Fruit fly (Drosophila melanogaster) whole organism, prepupa: ENCODE results near the gene mRpL39.

ENCODE experiments used
- Blimp-1 ChIP-seq: fragments of 200-800 bp; sonication (Bioruptor generic); optimal IDR thresholded peaks from 3 replicates; lab custom pipeline; 2017; ENCODE audit warnings: missing biosample characterization, missing genetic modification characterization, mild to moderate bottlenecking, moderate library complexity, missing genetic modification reagents
- CG10669 ChIP-seq: fragments of 200-800 bp; sonication (Bioruptor generic); optimal IDR thresholded peaks from 3 replicates; lab custom pipeline; 2018; ENCODE audit warnings: missing biosample characterization, mild to moderate bottlenecking, missing genetic modification characterization, moderate library complexity
- CG11762 ChIP-seq: fragments of 200-800 bp; sonication (Bioruptor generic); optimal IDR thresholded peaks from 3 replicates; lab custom pipeline; 2016; ENCODE audit warnings: missing biosample characterization, missing genetic modification characterization; ENCODE audit not compliant: insufficient read depth
- CG15336 ChIP-seq: fragments of 200-800 bp; sonication (Bioruptor generic); IDR thresholded peaks from 2 replicates; pipeline ENCODE4 v1.3.6; 2022; ENCODE audit warnings: missing biosample characterization, missing genetic modification characterization
- CG1621 ChIP-seq: fragments of 200-800 bp; sonication (Bioruptor generic); optimal IDR thresholded peaks from 3 replicates; lab custom pipeline; 2018; ENCODE audit warnings: missing biosample characterization, mild to moderate bottlenecking, missing genetic modification characterization
- CG16779 ChIP-seq: fragments of 200-800 bp; sonication (Bioruptor generic); optimal IDR thresholded peaks from 3 replicates; lab custom pipeline; 2017; ENCODE audit warnings: missing biosample characterization, mild to moderate bottlenecking, missing genetic modification characterization
- CG3032 ChIP-seq: fragments of 200-800 bp; optimal IDR thresholded peaks from 2 replicates; lab custom pipeline; 2019; ENCODE audit warnings: missing biosample characterization, mild to moderate bottlenecking, missing genetic modification characterization, moderate library complexity
- CG31627 ChIP-seq: fragments of 200-800 bp; sonication (Bioruptor generic); optimal IDR thresholded peaks from 3 replicates; lab custom pipeline; 2016; ENCODE audit warnings: missing biosample characterization, missing genetic modification characterization
- CG32006 ChIP-seq: fragments of 200-800 bp; sonication (Bioruptor generic); optimal IDR thresholded peaks from 3 replicates; lab custom pipeline; 2017; ENCODE audit warnings: missing biosample characterization, mild to moderate bottlenecking, missing genetic modification characterization
- CG3919 ChIP-seq: fragments of 200-800 bp; sonication (Bioruptor generic); optimal IDR thresholded peaks from 3 replicates; lab custom pipeline; 2016; ENCODE audit warnings: missing biosample characterization, missing genetic modification characterization
- CG4318 ChIP-seq: fragments of 200-800 bp; sonication (Bioruptor generic); optimal IDR thresholded peaks from 3 replicates; lab custom pipeline; 2017; ENCODE audit warnings: missing biosample characterization, mild to moderate bottlenecking, missing genetic modification characterization
- CG6163 ChIP-seq: fragments of 200-800 bp; sonication (Bioruptor generic); IDR thresholded peaks from 3 replicates; pipeline ENCODE4 v1.3.6; 2022; ENCODE audit warnings: missing biosample characterization, missing genetic modification characterization
- CG6276 ChIP-seq: fragments of 200-800 bp; sonication (Bioruptor generic); optimal IDR thresholded peaks from 2 replicates; lab custom pipeline; 2017; ENCODE audit warnings: missing biosample characterization, mild to moderate bottlenecking, missing genetic modification characterization
- CG6792 ChIP-seq: fragments of 200-800 bp; sonication (Bioruptor generic); optimal IDR thresholded peaks from 3 replicates; lab custom pipeline; 2016; ENCODE audit warnings: missing biosample characterization, missing genetic modification characterization
- CG6808 ChIP-seq: fragments of 200-800 bp; sonication (Bioruptor generic); optimal IDR thresholded peaks from 3 replicates; lab custom pipeline; 2017; ENCODE audit warnings: missing biosample characterization, missing genetic modification characterization, mild to moderate bottlenecking, moderate library complexity, missing genetic modification reagents
- CG6854 ChIP-seq: fragments of 200-800 bp; sonication (Bioruptor generic); optimal IDR thresholded peaks from 2 replicates; lab custom pipeline; 2017; ENCODE audit warnings: missing biosample characterization, mild to moderate bottlenecking, missing genetic modification characterization
- CG7368 ChIP-seq: fragments of 200-800 bp; sonication (Bioruptor generic); optimal IDR thresholded peaks from 3 replicates; lab custom pipeline; 2016; ENCODE audit warnings: missing biosample characterization, missing genetic modification characterization
- CG8119 ChIP-seq: fragments of 200-800 bp; sonication (Bioruptor generic); IDR thresholded peaks from 3 replicates; pipeline ENCODE4 v1.3.6; 2022; ENCODE audit warnings: missing biosample characterization, missing genetic modification characterization
- CG8319 ChIP-seq: fragments of 200-800 bp; sonication (Bioruptor generic); optimal IDR thresholded peaks from 3 replicates; lab custom pipeline; 2016; ENCODE audit warnings: missing biosample characterization, missing genetic modification characterization
- CG8632 ChIP-seq: fragments of 200-800 bp; sonication (Bioruptor generic); optimal IDR thresholded peaks from 3 replicates; lab custom pipeline; 2016; ENCODE audit warnings: missing biosample characterization, missing genetic modification characterization
- CG9139 ChIP-seq: fragments of 200-800 bp; sonication (Bioruptor generic); optimal IDR thresholded peaks from 3 replicates; lab custom pipeline; 2017; ENCODE audit warnings: missing biosample characterization, mild to moderate bottlenecking, missing genetic modification characterization
- Eip75B ChIP-seq: fragments of 200-800 bp; sonication (Bioruptor generic); optimal IDR thresholded peaks from 3 replicates; lab custom pipeline; 2016; ENCODE audit warnings: missing biosample characterization, missing genetic modification characterization
- Eip78C ChIP-seq: fragments of 200-800 bp; sonication (Bioruptor generic); peaks from one replicate; lab custom pipeline; 2016; ENCODE audit warnings: missing biosample characterization, missing genetic modification characterization
- Eip93F ChIP-seq: fragments of 200-800 bp; sonication (Bioruptor generic); optimal IDR thresholded peaks from 2 replicates; lab custom pipeline; 2016; ENCODE audit warnings: missing biosample characterization, mild to moderate bottlenecking, missing genetic modification characterization
- Ets21C ChIP-seq: fragments of 200-800 bp; sonication (Bioruptor generic); optimal IDR thresholded peaks from 3 replicates; lab custom pipeline; 2016; ENCODE audit warnings: missing biosample characterization, missing genetic modification characterization
- Ets96B ChIP-seq: fragments of 200-800 bp; optimal IDR thresholded peaks from 2 replicates; lab custom pipeline; 2019; ENCODE audit warnings: missing biosample characterization, mild to moderate bottlenecking, missing genetic modification characterization, moderate library complexity
- Gug ChIP-seq: fragments of 200-800 bp; sonication (Bioruptor generic); IDR thresholded peaks from 2 replicates; pipeline ENCODE4 v1.3.6; 2022; ENCODE audit warnings: missing biosample characterization, missing genetic modification characterization
- Hr38 ChIP-seq: sonication (Bioruptor generic); optimal IDR thresholded peaks from 2 replicates; lab custom pipeline; 2016; ENCODE audit warnings: missing biosample characterization, missing genetic modification characterization
- Hr39 ChIP-seq: fragments of 200-800 bp; sonication (Bioruptor generic); optimal IDR thresholded peaks from 2 replicates; lab custom pipeline; 2016; ENCODE audit warnings: missing biosample characterization, missing genetic modification characterization
- Hr4 ChIP-seq: fragments of 200-800 bp; sonication (Bioruptor generic); optimal IDR thresholded peaks from 3 replicates; lab custom pipeline; 2016; ENCODE audit warnings: missing biosample characterization, missing genetic modification characterization
- Met ChIP-seq: fragments of 200-800 bp; sonication (Bioruptor generic); optimal IDR thresholded peaks from 3 replicates; lab custom pipeline; 2016; ENCODE audit warnings: missing biosample characterization, missing genetic modification characterization
- OdsH ChIP-seq: fragments of 200-800 bp; sonication (Bioruptor generic); optimal IDR thresholded peaks from 3 replicates; lab custom pipeline; 2016; ENCODE audit warnings: missing biosample characterization, missing genetic modification characterization
- Smox ChIP-seq: fragments of 200-800 bp; sonication (Bioruptor generic); optimal IDR thresholded peaks from 3 replicates; lab custom pipeline; 2016; ENCODE audit warnings: missing biosample characterization, missing genetic modification characterization
- Sox102F ChIP-seq: fragments of 200-800 bp; sonication (Bioruptor generic); optimal IDR thresholded peaks from 2 replicates; lab custom pipeline; 2016; ENCODE audit warnings: missing biosample characterization, mild to moderate bottlenecking, missing genetic modification characterization
- Sox14 ChIP-seq: fragments of 200-800 bp; sonication (Bioruptor generic); optimal IDR thresholded peaks from 3 replicates; lab custom pipeline; 2016; ENCODE audit warnings: missing biosample characterization, missing genetic modification characterization
- Sox15 ChIP-seq: fragments of 200-800 bp; sonication (Bioruptor generic); optimal IDR thresholded peaks from 3 replicates; lab custom pipeline; 2016; ENCODE audit warnings: missing biosample characterization, missing genetic modification characterization
- cyc ChIP-seq: fragments of 200-800 bp; sonication (Bioruptor generic); optimal IDR thresholded peaks from 3 replicates; lab custom pipeline; 2016; ENCODE audit warnings: missing biosample characterization, missing genetic modification characterization
- dsx ChIP-seq: fragments of 200-800 bp; optimal IDR thresholded peaks from 3 replicates; lab custom pipeline; 2019; ENCODE audit warnings: missing biosample characterization, mild to moderate bottlenecking, missing genetic modification characterization, moderate library complexity; ENCODE audit not compliant: poor library complexity, severe bottlenecking
- esn ChIP-seq: fragments of 200-800 bp; sonication (Bioruptor generic); optimal IDR thresholded peaks from 2 replicates; lab custom pipeline; 2016; ENCODE audit warnings: missing biosample characterization, mild to moderate bottlenecking, missing genetic modification characterization, moderate library complexity
- fd59A ChIP-seq: fragments of 200-800 bp; sonication (Bioruptor generic); optimal IDR thresholded peaks from 2 replicates; lab custom pipeline; 2017; ENCODE audit warnings: missing biosample characterization, mild to moderate bottlenecking, missing genetic modification characterization, missing genetic modification reagents
- fkh ChIP-seq: fragments of 200-800 bp; sonication (Bioruptor generic); optimal IDR thresholded peaks from 3 replicates; lab custom pipeline; 2017; ENCODE audit warnings: missing biosample characterization, mild to moderate bottlenecking, missing genetic modification characterization, moderate library complexity
- lz ChIP-seq: fragments of 200-800 bp; sonication (Bioruptor generic); optimal IDR thresholded peaks from 3 replicates; lab custom pipeline; 2016; ENCODE audit warnings: missing biosample characterization, missing genetic modification characterization
- net ChIP-seq: fragments of 200-800 bp; sonication (Bioruptor generic); optimal IDR thresholded peaks from 3 replicates; lab custom pipeline; 2016; ENCODE audit warnings: missing biosample characterization, missing genetic modification characterization
- spab ChIP-seq: fragments of 200-800 bp; sonication (Bioruptor generic); optimal IDR thresholded peaks from 2 replicates; lab custom pipeline; 2017; ENCODE audit warnings: missing biosample characterization, mild to moderate bottlenecking, missing genetic modification characterization, missing genetic modification reagents
- ss ChIP-seq, 2 experiments: fragments of 200-800 bp; sonication (Bioruptor generic); optimal IDR thresholded peaks; 2 replicates in 1 of 2; 3 replicates in 1 of 2; lab custom pipeline; 2017 to 2018; ENCODE audit warnings: mild to moderate bottlenecking in 2 of 2, missing biosample characterization in 2 of 2, missing genetic modification characterization in 2 of 2, moderate library complexity in 1 of 2
- svp ChIP-seq: fragments of 200-800 bp; sonication (Bioruptor generic); peaks from one replicate; lab custom pipeline; 2016; ENCODE audit warnings: missing biosample characterization, missing genetic modification characterization
- vri ChIP-seq: fragments of 200-800 bp; sonication (Bioruptor generic); optimal IDR thresholded peaks from 3 replicates; lab custom pipeline; 2016; ENCODE audit warnings: missing biosample characterization, mild to moderate bottlenecking, missing genetic modification characterization

mRpL39 gene

dm6 chr3L:14978496-14978894, 21.0 kb downstream of the mRpL39 start:
- TF ChIP-seq CG6163: peak; percentile 51; the same call in 1 of the 3 replicates
- TF ChIP-seq CG6792 (GFP tag; lab: Kevin White, UChicago): no peak
- TF ChIP-seq fkh (GFP tag; lab: Kevin White, UChicago): peak; percentile 9
- TF ChIP-seq Sox15: no peak
- TF ChIP-seq CG6854 (GFP tag; lab: Kevin White, UChicago): peak; percentile 31
- TF ChIP-seq CG8632 (GFP tag; lab: Kevin White, UChicago): no peak
- peak; percentile 70 for TF ChIP-seq CG1621
- TF ChIP-seq ss (GFP tag; optimal IDR thresholded peaks at IDR 0.05; lab: Kevin White, UChicago): peak in 1 of 2 experiments; percentile 58
- peak; percentile 3 for TF ChIP-seq vri (GFP tag; lab: Kevin White, UChicago)

dm6 chr3L:14977536-14978495, 21.6 kb downstream of the mRpL39 start:
- TF ChIP-seq CG8119 (GFP tag; lab: Robert Waterston, UW): no peak
- TF ChIP-seq vri (GFP tag; lab: Kevin White, UChicago): no peak
- TF ChIP-seq fd59A (GFP tag; lab: Kevin White, UChicago): peak; percentile 49
- TF ChIP-seq Sox102F (GFP tag; lab: Kevin White, UChicago): peak; percentile 51
- peak; percentile 37 for TF ChIP-seq Ets21C (GFP tag; lab: Kevin White, UChicago)
- TF ChIP-seq OdsH (GFP tag; lab: Kevin White, UChicago): peak; percentile 44
- TF ChIP-seq ss (GFP tag; optimal IDR thresholded peaks at IDR 0.05; lab: Kevin White, UChicago): peak; percentile 2 to 65
- peak; percentile 61 for TF ChIP-seq CG32006 (GFP tag; lab: Kevin White, UChicago)
- no peak for TF ChIP-seq CG4318 (GFP tag; lab: Kevin White, UChicago)
- no peak for TF ChIP-seq CG7368
- TF ChIP-seq spab (GFP tag; lab: Kevin White, UChicago): peak; percentile 59
- peak; percentile 49 for TF ChIP-seq Sox14 (GFP tag; lab: Kevin White, UChicago)
- peak; percentile 28 for TF ChIP-seq lz (GFP tag; lab: Kevin White, UChicago)
- TF ChIP-seq CG31627: peak; percentile 65
- TF ChIP-seq Met: peak; percentile 60
- TF ChIP-seq Gug (GFP tag; lab: Robert Waterston, UW): no peak
- TF ChIP-seq Blimp-1: peak; percentile 7
- TF ChIP-seq CG6276 (GFP tag; lab: Kevin White, UChicago): no peak
- peak; percentile 19 for TF ChIP-seq Eip75B
- no peak for TF ChIP-seq CG16779 (tag; lab: Kevin White, UChicago)
- peak; percentile 23 for TF ChIP-seq CG11762 (GFP tag; lab: Kevin White, UChicago)
- TF ChIP-seq net: peak; percentile 16
- peak; percentile 68 for TF ChIP-seq CG3032 (tag; lab: Kevin White, UChicago)
- TF ChIP-seq CG6792 (GFP tag; lab: Kevin White, UChicago): peak; percentile 23
- no peak for TF ChIP-seq Hr38 (GFP tag; lab: Kevin White, UChicago)
- TF ChIP-seq svp: peak; percentile 91
- TF ChIP-seq Hr39 (GFP tag; lab: Kevin White, UChicago): peak; percentile 67
- peak; percentile 22 for TF ChIP-seq CG3919 (GFP tag; lab: Kevin White, UChicago)
- TF ChIP-seq CG9139 (GFP tag; lab: Kevin White, UChicago): no peak
- no peak for TF ChIP-seq CG15336 (GFP tag; lab: Robert Waterston, UW)
- peak; percentile 92 for TF ChIP-seq fkh (GFP tag; lab: Kevin White, UChicago)
- peak; percentile 63 for TF ChIP-seq CG6808 (GFP tag; lab: Kevin White, UChicago)
- peak; percentile 79 for TF ChIP-seq esn (GFP tag; lab: Kevin White, UChicago)
- TF ChIP-seq Eip93F (GFP tag; lab: Kevin White, UChicago): no peak
- peak; percentile 64 for TF ChIP-seq Smox (GFP tag; lab: Kevin White, UChicago)
- TF ChIP-seq CG8319 (GFP tag; lab: Kevin White, UChicago): peak; percentile 5
- TF ChIP-seq Ets96B (tag; lab: Kevin White, UChicago): peak; percentile 48
- peak; percentile 10 for TF ChIP-seq dsx
- TF ChIP-seq Hr4 (GFP tag; lab: Kevin White, UChicago): no peak
- TF ChIP-seq cyc (GFP tag; lab: Kevin White, UChicago): peak; percentile 42
- TF ChIP-seq CG10669 (GFP tag; lab: Kevin White, UChicago): peak; percentile 34
- peak; percentile 92 for TF ChIP-seq Eip78C (GFP tag; lab: Kevin White, UChicago)
